Worm (Caenorhabditis elegans): Measurements from ENCODE around the gene gei-6.

Gene gei-6

DNA sequence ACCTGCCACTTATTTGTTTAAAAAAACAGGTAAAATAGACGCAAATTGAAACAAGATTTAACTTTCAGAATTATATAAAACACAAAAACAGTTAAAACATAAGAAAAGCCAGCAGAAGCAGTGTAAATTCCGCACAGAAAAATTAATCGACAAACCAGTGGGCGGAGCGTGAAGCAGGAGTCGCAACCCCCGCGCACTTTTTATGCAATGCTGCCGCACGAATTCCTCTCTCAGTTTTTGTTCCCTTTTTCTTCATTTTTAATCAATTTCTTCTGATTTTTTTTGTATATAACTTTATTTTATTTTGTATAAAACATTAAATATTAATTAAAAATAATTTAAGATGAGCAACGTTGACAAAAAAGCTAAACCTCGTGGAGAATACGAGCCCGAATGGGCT lies at the start of gene gei-6, which contains the start of gene krr-1:
Gene gei-6, minus strand, starts transcription at position 2 of the 400 bp plus-strand sequence.
Gene krr-1, plus strand, starts transcription at position 344 of the 400 bp plus-strand sequence.
- TF ChIP-seq snpc-3.4 (tag; optimal IDR thresholded peaks at IDR 0.05) (peak; percentile 62), ceh-79 (tag; optimal IDR thresholded peaks at IDR 0.05) (no peak), F23B12.7 (tag; optimal IDR thresholded peaks at IDR 0.05; ENCODE audit: insufficient read depth) (peak; percentile 73), pbrm-1 (GFP tag; IDR thresholded peaks at IDR 0.05) (peak; percentile 15; the same call in 1 of the 2 replicates), snpc-1.1 (tag; optimal IDR thresholded peaks at IDR 0.05; ENCODE audit: insufficient read depth) (peak; percentile 50), Y67H2A.10 (GFP tag; conservative IDR thresholded peaks at IDR 0.05) (no peak), nfyb-1 (GFP tag; IDR thresholded peaks at IDR 0.05) (no peak), pha-4 (tag; optimal IDR thresholded peaks at IDR 0.05) (no peak), somi-1 (GFP tag; optimal IDR thresholded peaks at IDR 0.05) (no peak), madf-6 (GFP tag; IDR thresholded peaks at IDR 0.05) (peak; percentile 55; the same call in 1 of the 2 replicates), ceh-58 (GFP tag; IDR thresholded peaks at IDR 0.05) (no peak), madf-10 (tag; optimal IDR thresholded peaks at IDR 0.05) (no peak), cebp-1 (GFP tag; IDR thresholded peaks at IDR 0.05) (no peak), cebp-1 (tag; optimal IDR thresholded peaks at IDR 0.05) (peak; percentile 51), F49E8.2 (tag; optimal IDR thresholded peaks at IDR 0.05; ENCODE audit: insufficient read depth) (peak; percentile 8), ekl-4 (GFP tag; IDR thresholded peaks at IDR 0.05) (0 out of 2 replicates have a peak, but pooled peaks have one; percentile 36), ztf-25 (GFP tag; IDR thresholded peaks at IDR 0.05) (no peak), attf-3 (GFP tag; conservative IDR thresholded peaks at IDR 0.05) (0 out of 2 replicates have a peak, but pooled peaks have one; percentile 37), mcd-1 (GFP tag; IDR thresholded peaks at IDR 0.05) (peak; percentile 65), snpc-4 (GFP tag; optimal IDR thresholded peaks at IDR 0.05) (peak; percentile 9), snpc-4 (tag; optimal IDR thresholded peaks at IDR 0.05) (peak in 2 of 4 experiments; percentile 2 to 17), rpc-1 (optimal IDR thresholded peaks at IDR 0.05) (peak; percentile 34), rpc-1 (tag; optimal IDR thresholded peaks at IDR 0.05) (no peak), egrh-3 (GFP tag; IDR thresholded peaks at IDR 0.05) (0 out of 2 replicates have a peak, but pooled peaks have one; percentile 34), attf-5 (GFP tag; optimal IDR thresholded peaks at IDR 0.05) (peak; percentile 60), tbp1 (GFP tag; optimal IDR thresholded peaks at IDR 0.05) (peak; percentile 25), lin-26 (GFP tag; IDR thresholded peaks at IDR 0.05) (no peak), lin-54 (GFP tag; optimal IDR thresholded peaks at IDR 0.05) (peak; percentile 14), lin-35 (GFP tag; optimal IDR thresholded peaks at IDR 0.05) (peak in 1 of 3 experiments; percentile 53), snpc-1.3 (tag; optimal IDR thresholded peaks at IDR 0.05; ENCODE audit: insufficient read depth) (peak; percentile 55), ZK185.1 (tag; optimal IDR thresholded peaks at IDR 0.05; ENCODE audit: poor library complexity, severe bottlenecking) (peak; percentile 52), zfh-2 (GFP tag; conservative IDR thresholded peaks at IDR 0.05) (peak; percentile 42; the same call in 1 of the 2 replicates), zim-3 (tag; optimal IDR thresholded peaks at IDR 0.05) (no peak), ceh-27 (GFP tag; optimal IDR thresholded peaks at IDR 0.05) (peak; percentile 9)

DNA sequence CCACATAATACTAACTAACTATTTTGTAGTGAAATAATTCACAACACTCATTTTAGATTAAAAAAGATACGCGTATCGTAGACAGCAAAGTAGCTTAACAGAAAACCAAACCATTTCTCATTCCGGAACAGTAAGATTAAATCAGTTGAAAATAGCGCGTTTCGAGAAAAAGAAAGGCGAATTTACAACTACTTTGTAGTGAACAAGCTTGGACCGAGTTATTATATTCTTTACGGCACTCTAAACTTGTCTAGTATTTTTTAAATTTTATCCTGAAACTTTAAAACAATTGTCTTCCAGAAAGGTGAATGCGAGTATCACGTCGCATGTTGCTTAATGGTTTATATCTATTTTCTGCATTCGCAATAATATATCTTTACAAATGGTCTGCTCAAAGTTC lies 48.4 kb upstream of the gei-6 start, which contains the start of gene C13A2.4:
Gene C13A2.4, plus strand, starts transcription at position 301 of the 400 bp plus-strand sequence.
- TF ChIP-seq ztf-3 (GFP tag; optimal IDR thresholded peaks at IDR 0.05), result no peak
- no peak for TF ChIP-seq B0019.2 (GFP tag; conservative IDR thresholded peaks at IDR 0.05)
- no peak for TF ChIP-seq snpc-1.3 (tag; optimal IDR thresholded peaks at IDR 0.05; ENCODE audit: insufficient read depth)

Measured in whole organism, young adult.